Worm (Caenorhabditis elegans) whole organism, L4 larva: Measurements from ENCODE around the gene K10G9.2.

ENCODE experiments used
- F10B5.3 ChIP-seq: sonication (generic microtip); optimal IDR thresholded peaks from 2 replicates; lab custom pipeline; 2016; ENCODE audit warnings: mild to moderate bottlenecking, missing genetic modification characterization, missing compliant biosample characterization
- F26F4.8 ChIP-seq: fragments of 200-800 bp; sonication (Bioruptor generic); conservative IDR thresholded peaks from 2 replicates; pipeline ENCODE4 v1.3.6; 2022; ENCODE audit warnings: missing genetic modification characterization, missing compliant biosample characterization
- F37D6.2 ChIP-seq: sonication (generic microtip); optimal IDR thresholded peaks from 2 replicates; lab custom pipeline; 2016; ENCODE audit warnings: mild to moderate bottlenecking, missing genetic modification characterization, missing compliant biosample characterization
- R02D3.7 ChIP-seq: fragments of 150-350 bp; sonication (generic microtip); optimal IDR thresholded peaks from 3 replicates; lab custom pipeline; 2014; ENCODE audit warnings: missing biosample characterization, missing genetic modification characterization
- ZK337.2 ChIP-seq: fragments of 200-800 bp; sonication (Bioruptor generic); IDR thresholded peaks from 2 replicates; pipeline ENCODE4 v1.3.6; 2022; ENCODE audit warnings: missing genetic modification reagents, missing genetic modification characterization, missing compliant biosample characterization
- ZK546.5 ChIP-seq, 2 experiments: sonication (generic microtip); optimal IDR thresholded peaks; 2 replicates each; lab custom pipeline; 2017; ENCODE audit warnings: missing biosample characterization in 2 of 2, missing genetic modification characterization in 2 of 2
- aha-1 ChIP-seq: fragments of 150-350 bp; peaks from one replicate; lab custom pipeline; 2014; ENCODE audit warnings: missing biosample characterization, missing genetic modification characterization
- attf-4 ChIP-seq: sonication (generic microtip); optimal IDR thresholded peaks from 3 replicates; lab custom pipeline; 2017; ENCODE audit warnings: missing biosample characterization, missing genetic modification characterization
- ceh-44 ChIP-seq: fragments of 200-800 bp; sonication (Bioruptor generic); IDR thresholded peaks from 2 replicates; pipeline ENCODE4 v1.3.6; 2022; ENCODE audit warnings: missing genetic modification reagents, missing genetic modification characterization, missing compliant biosample characterization
- ceh-62 ChIP-seq: sonication (generic microtip); optimal IDR thresholded peaks from 2 replicates; lab custom pipeline; 2017; ENCODE audit warnings: missing biosample characterization, missing genetic modification characterization
- ctbp-1 ChIP-seq: fragments of 200-800 bp; sonication (Bioruptor generic); IDR thresholded peaks from 2 replicates; pipeline ENCODE4 v1.3.6; 2022; ENCODE audit warnings: missing genetic modification reagents, missing genetic modification characterization, missing compliant biosample characterization
- daf-12 ChIP-seq: fragments of 150-350 bp; optimal IDR thresholded peaks from 2 replicates; lab custom pipeline; 2014; ENCODE audit warnings: missing biosample characterization, missing genetic modification reagents, missing genetic modification characterization
- daf-16 ChIP-seq, 3 experiments: sonication (generic microtip); optimal IDR thresholded peaks; 2 replicates each; lab custom pipeline; 2016 to 2017; ENCODE audit warnings: missing genetic modification characterization in 3 of 3, missing genetic modification reagents in 3 of 3, mild to moderate bottlenecking in 2 of 3, missing compliant biosample characterization in 2 of 3, missing biosample characterization in 1 of 3, moderate library complexity in 1 of 3
- daf-19 ChIP-seq: fragments of 200-800 bp; sonication (Bioruptor generic); conservative IDR thresholded peaks from 2 replicates; pipeline ENCODE4 v1.3.6; 2022; ENCODE audit warnings: missing genetic modification characterization, missing compliant biosample characterization
- daf-8 ChIP-seq: fragments of 200-800 bp; sonication (Bioruptor generic); IDR thresholded peaks from 2 replicates; pipeline ENCODE4 v1.3.6; 2022; ENCODE audit warnings: missing genetic modification characterization, missing compliant biosample characterization
- dmd-8 ChIP-seq: fragments of 200-800 bp; sonication (Bioruptor generic); IDR thresholded peaks from 2 replicates; pipeline ENCODE4 v1.3.6; 2022; ENCODE audit warnings: missing genetic modification characterization, missing compliant biosample characterization
- duxl-1 ChIP-seq: sonication (generic microtip); optimal IDR thresholded peaks from 2 replicates; lab custom pipeline; 2016; ENCODE audit warnings: mild to moderate bottlenecking, missing genetic modification characterization, moderate library complexity, missing compliant biosample characterization; ENCODE audit not compliant: poor library complexity
- dve-1 ChIP-seq: sonication (generic microtip); optimal IDR thresholded peaks from 2 replicates; lab custom pipeline; 2017; ENCODE audit warnings: antibody characterized with exemption, mild to moderate bottlenecking, missing genetic modification characterization, missing compliant biosample characterization; ENCODE audit not compliant: insufficient read depth
- fkh-10 ChIP-seq: fragments of 150-350 bp; optimal IDR thresholded peaks from 2 replicates; lab custom pipeline; 2014; ENCODE audit warnings: missing biosample characterization, missing genetic modification reagents, missing genetic modification characterization
- fos-1 ChIP-seq: fragments of 150-350 bp; optimal IDR thresholded peaks from 2 replicates; lab custom pipeline; 2014; ENCODE audit warnings: missing biosample characterization, missing genetic modification characterization
- hlh-11 ChIP-seq: fragments of 200-800 bp; sonication (Bioruptor generic); optimal IDR thresholded peaks from 2 replicates; lab custom pipeline; 2018; ENCODE audit warnings: mild to moderate bottlenecking, missing genetic modification characterization, missing compliant biosample characterization
- hmg-1.1 ChIP-seq: fragments of 200-800 bp; sonication (Bioruptor generic); IDR thresholded peaks from 2 replicates; pipeline ENCODE4 v1.3.6; 2022; ENCODE audit warnings: missing genetic modification reagents, missing genetic modification characterization, missing compliant biosample characterization
- jun-1 ChIP-seq: fragments of 150-350 bp; optimal IDR thresholded peaks from 2 replicates; lab custom pipeline; 2014; ENCODE audit warnings: missing biosample characterization, missing genetic modification reagents, missing genetic modification characterization
- lim-7 ChIP-seq: fragments of 200-800 bp; sonication (Bioruptor generic); IDR thresholded peaks from 2 replicates; pipeline ENCODE4 v1.3.6; 2022; ENCODE audit warnings: missing genetic modification characterization, missing compliant biosample characterization
- lin-1 ChIP-seq: fragments of 200-800 bp; sonication (Bioruptor generic); IDR thresholded peaks from 2 replicates; pipeline ENCODE4 v1.3.6; 2022; ENCODE audit warnings: missing genetic modification reagents, missing genetic modification characterization, missing compliant biosample characterization
- madf-9 ChIP-seq: fragments of 200-800 bp; sonication (Bioruptor generic); conservative IDR thresholded peaks from 2 replicates; pipeline ENCODE4 v1.3.6; 2022; ENCODE audit warnings: missing genetic modification reagents, missing genetic modification characterization, missing compliant biosample characterization
- mdl-1 ChIP-seq, 2 experiments: fragments of 150-350 bp in 1 of 2; sonication (generic microtip) in 1 of 2; optimal IDR thresholded peaks; 2 replicates each; lab custom pipeline; 2014 to 2017; ENCODE audit warnings: missing biosample characterization in 2 of 2, missing genetic modification characterization in 2 of 2
- mep-1 ChIP-seq: fragments of 150-350 bp; sonication (generic microtip); optimal IDR thresholded peaks from 3 replicates; lab custom pipeline; 2014; ENCODE audit warnings: missing biosample characterization, missing genetic modification characterization
- mes-2 ChIP-seq: sonication (generic microtip); optimal IDR thresholded peaks from 2 replicates; lab custom pipeline; 2016; ENCODE audit warnings: missing genotype, mild to moderate bottlenecking, missing genetic modification characterization, missing compliant biosample characterization; ENCODE audit not compliant: poor library complexity, severe bottlenecking
- mxl-2 ChIP-seq: fragments of 200-800 bp; sonication (Bioruptor generic); conservative IDR thresholded peaks from 2 replicates; pipeline ENCODE4 v1.3.6; 2022; ENCODE audit warnings: missing genetic modification reagents, missing genetic modification characterization, missing compliant biosample characterization
- nhr-10 ChIP-seq: fragments of 150-350 bp; optimal IDR thresholded peaks from 2 replicates; lab custom pipeline; 2014; ENCODE audit warnings: missing biosample characterization, missing genetic modification characterization
- nhr-102 ChIP-seq: sonication (generic microtip); optimal IDR thresholded peaks from 2 replicates; lab custom pipeline; 2016; ENCODE audit warnings: mild to moderate bottlenecking, missing genetic modification characterization, moderate library complexity, missing compliant biosample characterization
- nhr-11 ChIP-seq: fragments of 150-350 bp; optimal IDR thresholded peaks from 2 replicates; lab custom pipeline; 2014; ENCODE audit warnings: missing biosample characterization, missing genetic modification characterization
- nhr-237 ChIP-seq: sonication (generic microtip); optimal IDR thresholded peaks from 2 replicates; lab custom pipeline; 2017; ENCODE audit warnings: missing biosample characterization, missing genetic modification characterization
- nhr-25 ChIP-seq: sonication (generic microtip); optimal IDR thresholded peaks from 2 replicates; lab custom pipeline; 2017; ENCODE audit warnings: missing genetic modification characterization, mild to moderate bottlenecking, missing compliant biosample characterization, antibody characterized with exemption, moderate library complexity, borderline replicate concordance; ENCODE audit not compliant: insufficient read depth
- nhr-48 ChIP-seq: sonication (generic microtip); optimal IDR thresholded peaks from 2 replicates; lab custom pipeline; 2016; ENCODE audit warnings: mild to moderate bottlenecking, missing genetic modification characterization, missing compliant biosample characterization
- pha-4 ChIP-seq, 2 experiments: fragments of 150-350 bp in 1 of 2; fragments of 200-800 bp in 1 of 2; sonication (Bioruptor generic) in 1 of 2; IDR thresholded peaks in 1 of 2; optimal IDR thresholded peaks in 1 of 2; 2 replicates each; pipeline versions ENCODE4 v1.3.6 to Lab custom; 2014 to 2022; ENCODE audit warnings: missing genetic modification characterization in 2 of 2, missing genetic modification reagents in 2 of 2, missing biosample characterization in 1 of 2, missing compliant biosample characterization in 1 of 2
- php-3 ChIP-seq: fragments of 200-800 bp; sonication (Bioruptor generic); IDR thresholded peaks from 2 replicates; pipeline ENCODE4 v1.3.6; 2022; ENCODE audit warnings: missing genetic modification reagents, missing genetic modification characterization, missing compliant biosample characterization
- sdz-12 ChIP-seq: fragments of 200-800 bp; sonication (Bioruptor generic); optimal IDR thresholded peaks from 2 replicates; lab custom pipeline; 2018; ENCODE audit warnings: mild to moderate bottlenecking, missing genetic modification characterization, missing compliant biosample characterization
- set-16 ChIP-seq: fragments of 200-800 bp; sonication (Bioruptor generic); IDR thresholded peaks from 2 replicates; pipeline ENCODE4 v1.3.6; 2022; ENCODE audit warnings: missing genetic modification reagents, missing genetic modification characterization, missing compliant biosample characterization
- spr-1 ChIP-seq: sonication (generic microtip); optimal IDR thresholded peaks from 2 replicates; lab custom pipeline; 2016; ENCODE audit warnings: mild to moderate bottlenecking, missing genetic modification characterization, missing compliant biosample characterization
- spr-3 ChIP-seq: fragments of 200-800 bp; sonication (Bioruptor generic); optimal IDR thresholded peaks from 2 replicates; lab custom pipeline; 2018; ENCODE audit warnings: mild to moderate bottlenecking, missing genetic modification characterization, missing compliant biosample characterization
- unc-62 ChIP-seq, 3 experiments: fragments of 150-350 bp in 1 of 3; sonication (generic microtip); optimal IDR thresholded peaks in 2 of 3; peaks in 1 of 3; 1 replicate in 1 of 3; 2 replicates in 2 of 3; lab custom pipeline; 2014 to 2017; ENCODE audit warnings: missing biosample characterization in 3 of 3, missing genetic modification characterization in 3 of 3, missing genetic modification reagents in 3 of 3, missing genotype in 1 of 3
- zag-1 ChIP-seq: fragments of 150-350 bp; optimal IDR thresholded peaks from 2 replicates; lab custom pipeline; 2014; ENCODE audit warnings: missing biosample characterization, missing genetic modification characterization
- zfp-2 ChIP-seq: sonication (generic microtip); optimal IDR thresholded peaks from 2 replicates; lab custom pipeline; 2016; ENCODE audit warnings: mild to moderate bottlenecking, missing genetic modification characterization, missing compliant biosample characterization
- zfp-3 ChIP-seq: fragments of 200-800 bp; sonication (Bioruptor generic); conservative IDR thresholded peaks from 2 replicates; pipeline ENCODE4 v1.3.6; 2022; ENCODE audit warnings: missing genetic modification reagents, missing genetic modification characterization, missing compliant biosample characterization

The K10G9.2 gene

DNA sequence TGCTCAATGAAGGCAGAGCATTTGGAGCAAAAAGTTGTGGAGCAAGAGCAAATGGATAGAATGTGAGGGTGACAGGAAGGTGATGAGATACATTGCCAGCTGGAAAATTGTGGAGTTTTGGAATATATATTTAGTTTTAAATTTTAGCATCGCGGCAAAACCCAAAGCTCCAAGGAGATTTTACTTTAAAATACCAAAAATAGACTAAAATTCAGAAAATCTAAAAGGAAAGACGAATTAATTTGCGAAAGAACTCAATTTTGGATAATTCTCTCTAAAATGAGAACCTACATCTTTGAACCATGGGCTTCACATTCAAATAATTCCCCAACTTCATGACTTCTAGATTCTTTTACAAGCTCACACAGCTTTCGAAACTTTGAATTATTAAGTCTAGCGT is 46.8 kb downstream of the K10G9.2 start, which contains the start of gene T07C4.12:
Gene T07C4.12, minus strand, starts transcription at position 101 of the 400 bp plus-strand sequence.
- TF ChIP-seq zag-1 = no peak
- TF ChIP-seq zfp-3 (GFP tag; lab: Robert Waterston, UW) = no peak
- TF ChIP-seq F26F4.8 (GFP tag; lab: Robert Waterston, UW) = no peak
- no peak for TF ChIP-seq daf-12 (tag; lab: Kevin White, UChicago)
- TF ChIP-seq fkh-10 = no peak
- no peak for TF ChIP-seq nhr-10 (tag; lab: Kevin White, UChicago)
- no peak for TF ChIP-seq spr-1
- no peak for TF ChIP-seq nhr-102 (tag; lab: Kevin White, UChicago)
- no peak for TF ChIP-seq lim-7
- TF ChIP-seq daf-19 = no peak
- no peak for TF ChIP-seq nhr-11 (tag; lab: Kevin White, UChicago)
- TF ChIP-seq mes-2 (tag; lab: Kevin White, UChicago) = no peak
- TF ChIP-seq, all 104 proteins: peak for 0

DNA sequence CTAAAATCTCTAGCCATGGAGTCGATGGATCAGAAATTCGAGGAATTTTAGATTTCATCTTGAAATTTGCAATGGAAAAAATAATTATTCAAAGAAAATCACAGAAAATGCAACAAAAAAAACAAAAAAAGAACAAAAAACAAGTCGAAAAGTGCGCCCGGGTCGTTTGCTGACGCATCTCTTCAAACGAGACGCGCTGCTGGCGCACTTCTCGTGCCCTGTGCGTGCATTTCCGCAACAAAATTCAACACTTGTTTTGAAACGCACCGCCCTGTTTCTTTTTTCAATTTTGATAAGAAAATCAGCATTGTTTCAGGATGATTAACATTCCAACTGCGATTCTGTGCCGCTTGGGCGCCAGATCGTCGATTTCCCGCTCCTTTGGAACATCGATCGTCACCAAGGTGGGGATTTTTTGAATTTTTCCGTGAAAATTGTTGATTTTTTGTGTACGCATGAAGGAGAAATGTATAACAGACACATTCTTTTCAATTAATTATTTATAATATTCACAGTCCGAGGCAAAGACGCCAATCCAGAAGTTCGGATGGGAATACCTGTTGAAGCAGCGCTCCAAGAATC is 48.3 kb downstream of the K10G9.2 start, which contains the start of the genes jmjd-4 and mev-1:
Gene jmjd-4, minus strand, starts transcription at position 58 of the 582 bp plus-strand sequence.
Gene mev-1, plus strand, starts transcription at position 317 of the 582 bp plus-strand sequence.
- peak; percentile 44 for TF ChIP-seq nhr-48 (tag; lab: Kevin White, UChicago)
- peak; percentile 77 for TF ChIP-seq duxl-1
- peak; percentile 45 for TF ChIP-seq F10B5.3 (tag; lab: Kevin White, UChicago)
- peak; percentile 90 for TF ChIP-seq hlh-11
- peak; percentile 76; the same call in 1 of the 2 replicates for TF ChIP-seq pha-4 (GFP tag; IDR thresholded peaks at IDR 0.05; lab: Robert Waterston, UW)
- TF ChIP-seq pha-4 (tag; optimal IDR thresholded peaks at IDR 0.05; lab: Kevin White, UChicago) = no peak
- TF ChIP-seq F37D6.2 (tag; lab: Kevin White, UChicago) = peak; percentile 72
- TF ChIP-seq mdl-1 (tag; optimal IDR thresholded peaks at IDR 0.05; lab: Kevin White, UChicago) = peak in 1 of 2 experiments; percentile 42
- no peak for TF ChIP-seq ceh-44 (GFP tag; lab: Robert Waterston, UW)
- TF ChIP-seq php-3 (GFP tag; lab: Robert Waterston, UW) = peak; percentile 69
- TF ChIP-seq aha-1 (tag; lab: Kevin White, UChicago) = peak; percentile 99
- peak; percentile 21; the same call in 1 of the 2 replicates for TF ChIP-seq set-16 (GFP tag; lab: Robert Waterston, UW)
- no peak for TF ChIP-seq zfp-2
- TF ChIP-seq mxl-2 = peak; percentile 58; the same call in 1 of the 2 replicates
- TF ChIP-seq mep-1 (tag; lab: Kevin White, UChicago) = peak; percentile 88
- TF ChIP-seq nhr-25 = peak; percentile 40
- TF ChIP-seq ceh-62 (tag; lab: Kevin White, UChicago) = no peak
- peak; percentile 86 for TF ChIP-seq mes-2 (tag; lab: Kevin White, UChicago)
- TF ChIP-seq ZK337.2 (GFP tag; lab: Robert Waterston, UW) = no peak
- no peak for TF ChIP-seq nhr-237
- TF ChIP-seq dmd-8 (GFP tag; lab: Robert Waterston, UW) = no peak
- TF ChIP-seq R02D3.7 = no peak
- 0 out of 2 replicates have a peak, but pooled peaks have one; percentile 41 for TF ChIP-seq madf-9 (GFP tag; lab: Robert Waterston, UW)
- no peak for TF ChIP-seq sdz-12 (GFP tag; lab: Kevin White, UChicago)
- TF ChIP-seq spr-3 (GFP tag; lab: Kevin White, UChicago) = peak; percentile 75
- TF ChIP-seq lim-7 = no peak
- TF ChIP-seq daf-16 (GFP tag; optimal IDR thresholded peaks at IDR 0.05; lab: Kevin White, UChicago) = peak in 1 of 2 experiments; percentile 55
- peak; percentile 84 for TF ChIP-seq daf-16 (tag; optimal IDR thresholded peaks at IDR 0.05; lab: Kevin White, UChicago)
- no peak for TF ChIP-seq nhr-10 (tag; lab: Kevin White, UChicago)
- peak; percentile 72; the same call in 1 of the 2 replicates for TF ChIP-seq lin-1 (GFP tag; lab: Robert Waterston, UW)
- TF ChIP-seq daf-8 (GFP tag; lab: Robert Waterston, UW) = no peak
- TF ChIP-seq daf-12 (tag; lab: Kevin White, UChicago) = no peak
- no peak for TF ChIP-seq ZK546.5 (tag; optimal IDR thresholded peaks at IDR 0.05; lab: Kevin White, UChicago)
- peak; percentile 35 for TF ChIP-seq jun-1 (tag; lab: Kevin White, UChicago)
- peak; percentile 65 for TF ChIP-seq ctbp-1 (GFP tag; lab: Robert Waterston, UW)
- no peak for TF ChIP-seq attf-4 (tag; lab: Kevin White, UChicago)
- no peak for TF ChIP-seq fos-1 (tag; lab: Kevin White, UChicago)
- no peak for TF ChIP-seq unc-62 (GFP tag; optimal IDR thresholded peaks at IDR 0.05 in 1 of 2; lab: Kevin White, UChicago)
- no peak for TF ChIP-seq unc-62 (tag; optimal IDR thresholded peaks at IDR 0.05; lab: Kevin White, UChicago)
- peak; percentile 94 for TF ChIP-seq dve-1 (tag; lab: Kevin White, UChicago)
- peak; percentile 89 for TF ChIP-seq hmg-1.1 (GFP tag; lab: Robert Waterston, UW)
